Worm (Caenorhabditis elegans): ENCODE data around the gene mpz-1.

- TF ChIP-seq nhr-77 (tag; optimal IDR thresholded peaks at IDR 0.05) = no peak
- no peak for TF ChIP-seq lin-13 (GFP tag; optimal IDR thresholded peaks at IDR 0.05)
- no peak for TF ChIP-seq unc-62 (GFP tag; optimal IDR thresholded peaks at IDR 0.05)
- TF ChIP-seq lsy-2 (tag; optimal IDR thresholded peaks at IDR 0.05) = no peak
- no peak for TF ChIP-seq nhr-12 (tag; optimal IDR thresholded peaks at IDR 0.05)
- TF ChIP-seq nhr-10 (tag; optimal IDR thresholded peaks at IDR 0.05) = no peak
- no peak for TF ChIP-seq blmp-1 (tag; optimal IDR thresholded peaks at IDR 0.05; ENCODE audit: insufficient read depth)
- TF ChIP-seq alr-1 (tag; optimal IDR thresholded peaks at IDR 0.05) = no peak
- no peak for TF ChIP-seq ztf-4 (tag; optimal IDR thresholded peaks at IDR 0.05)
- no peak for TF ChIP-seq mdl-1 (tag; optimal IDR thresholded peaks at IDR 0.05)
- no peak for TF ChIP-seq ceh-82 (tag; optimal IDR thresholded peaks at IDR 0.05)
Measured at ce11 chrII:10755455-10755854, 22.5 kb downstream of the mpz-1 start.
